Worm (Caenorhabditis elegans) whole organism, L1 larva: ENCODE data around the gene sipa-1.

ENCODE experiments used
- C16A3.4 ChIP-seq: fragments of 150-350 bp; optimal IDR thresholded peaks from 2 replicates; lab custom pipeline; 2014; ENCODE audit warnings: missing biosample characterization, missing genetic modification characterization
- C34B4.2 ChIP-seq: sonication (generic microtip); optimal IDR thresholded peaks from 2 replicates; lab custom pipeline; 2017; ENCODE audit warnings: mild to moderate bottlenecking, missing genetic modification characterization, missing compliant biosample characterization
- alr-1 ChIP-seq: fragments of 200-800 bp; sonication (Bioruptor generic); optimal IDR thresholded peaks from 2 replicates; lab custom pipeline; 2018; ENCODE audit warnings: borderline replicate concordance, mild to moderate bottlenecking, missing genetic modification characterization, missing compliant biosample characterization
- aly-2 ChIP-seq: fragments of 150-350 bp; optimal IDR thresholded peaks from 2 replicates; lab custom pipeline; 2014; ENCODE audit warnings: missing biosample characterization, missing genetic modification characterization
- ama-1 ChIP-seq: fragments of 150-350 bp; optimal IDR thresholded peaks from 2 replicates; lab custom pipeline; 2014
- blmp-1 ChIP-seq: fragments of 150-350 bp; optimal IDR thresholded peaks from 2 replicates; lab custom pipeline; 2014; ENCODE audit warnings: missing biosample characterization, missing genetic modification characterization
- dsc-1 ChIP-seq: sonication (generic microtip); optimal IDR thresholded peaks from 2 replicates; lab custom pipeline; 2016; ENCODE audit warnings: mild to moderate bottlenecking, missing genetic modification characterization, missing compliant biosample characterization
- efl-1 ChIP-seq, 4 experiments: fragments of 150-350 bp; optimal IDR thresholded peaks in 3 of 4; peaks in 1 of 4; 1 replicate in 1 of 4; 2 replicates in 3 of 4; lab custom pipeline; 2014; ENCODE audit warnings: missing biosample characterization in 2 of 4, missing genetic modification characterization in 2 of 4, missing genetic modification reagents in 2 of 4
- elt-2 ChIP-seq: sonication (generic microtip); optimal IDR thresholded peaks from 2 replicates; lab custom pipeline; 2016; ENCODE audit warnings: missing genetic modification characterization, mild to moderate bottlenecking, inconsistent platforms, missing compliant biosample characterization, missing genetic modification reagents
- elt-3 ChIP-seq, 6 experiments: fragments of 150-350 bp in 1 of 6; sonication (generic microtip); optimal IDR thresholded peaks; 2 replicates each; lab custom pipeline; 2017 to 2018; ENCODE audit warnings: missing biosample characterization in 6 of 6, missing genetic modification characterization in 6 of 6, inconsistent platforms in 1 of 6
- fkh-10 ChIP-seq: sonication (generic microtip); optimal IDR thresholded peaks from 2 replicates; lab custom pipeline; 2017; ENCODE audit warnings: missing biosample characterization, missing genetic modification reagents, missing genetic modification characterization
- fos-1 ChIP-seq: fragments of 150-350 bp; optimal IDR thresholded peaks from 2 replicates; lab custom pipeline; 2014; ENCODE audit warnings: missing biosample characterization, missing genetic modification characterization
- hpl-2 ChIP-seq: fragments of 150-350 bp; optimal IDR thresholded peaks from 2 replicates; lab custom pipeline; 2014; ENCODE audit warnings: missing biosample characterization, missing genetic modification reagents, missing genetic modification characterization
- lin-14 ChIP-seq: fragments of 200-800 bp; sonication (Bioruptor generic); optimal IDR thresholded peaks from 2 replicates; lab custom pipeline; 2018; ENCODE audit warnings: mild to moderate bottlenecking, missing genetic modification characterization, moderate library complexity, missing compliant biosample characterization
- lin-35 ChIP-seq, 2 experiments: fragments of 150-350 bp; optimal IDR thresholded peaks; 2 replicates each; lab custom pipeline; 2014; ENCODE audit warnings: missing biosample characterization in 2 of 2, missing genetic modification characterization in 2 of 2, missing genetic modification reagents in 2 of 2
- lin-39 ChIP-seq: fragments of 150-350 bp; optimal IDR thresholded peaks from 2 replicates; lab custom pipeline; 2014; ENCODE audit warnings: missing biosample characterization, missing genetic modification reagents, missing genetic modification characterization
- lsy-2 ChIP-seq, 2 experiments: fragments of 150-350 bp; optimal IDR thresholded peaks; 2 replicates each; lab custom pipeline; 2014; ENCODE audit warnings: missing biosample characterization in 2 of 2, missing genetic modification characterization in 2 of 2
- mab-9 ChIP-seq: fragments of 200-800 bp; sonication (Bioruptor generic); IDR thresholded peaks from 2 replicates; pipeline ENCODE4 v1.3.6; 2022; ENCODE audit warnings: missing genetic modification reagents, missing genetic modification characterization, missing compliant biosample characterization
- nhr-11 ChIP-seq: fragments of 150-350 bp; optimal IDR thresholded peaks from 2 replicates; lab custom pipeline; 2014; ENCODE audit warnings: missing biosample characterization, missing genetic modification characterization
- nhr-12 ChIP-seq: sonication (generic microtip); optimal IDR thresholded peaks from 2 replicates; lab custom pipeline; 2017; ENCODE audit warnings: missing biosample characterization, missing genetic modification characterization
- nhr-19 ChIP-seq: fragments of 200-800 bp; sonication (Bioruptor generic); conservative IDR thresholded peaks from 2 replicates; pipeline ENCODE4 v1.3.6; 2022; ENCODE audit warnings: missing genetic modification characterization, missing compliant biosample characterization
- nhr-20 ChIP-seq: sonication (generic microtip); optimal IDR thresholded peaks from 2 replicates; lab custom pipeline; 2016; ENCODE audit warnings: mild to moderate bottlenecking, missing genetic modification characterization, missing compliant biosample characterization
- nhr-28 ChIP-seq: fragments of 150-350 bp; optimal IDR thresholded peaks from 2 replicates; lab custom pipeline; 2014; ENCODE audit warnings: missing biosample characterization, missing genetic modification characterization
- nhr-47 ChIP-seq: sonication (generic microtip); optimal IDR thresholded peaks from 2 replicates; lab custom pipeline; 2016; ENCODE audit warnings: mild to moderate bottlenecking, missing genetic modification characterization, moderate library complexity, missing compliant biosample characterization
- nhr-76 ChIP-seq: sonication (generic microtip); optimal IDR thresholded peaks from 2 replicates; lab custom pipeline; 2017; ENCODE audit warnings: missing biosample characterization, missing genetic modification characterization
- nhr-77 ChIP-seq: fragments of 150-350 bp; optimal IDR thresholded peaks from 2 replicates; lab custom pipeline; 2014; ENCODE audit warnings: missing biosample characterization, missing genetic modification characterization
- nhr-84 ChIP-seq: sonication (generic microtip); optimal IDR thresholded peaks from 2 replicates; lab custom pipeline; 2017; ENCODE audit warnings: missing biosample characterization, missing genetic modification characterization
- nhr-90 ChIP-seq: sonication (generic microtip); optimal IDR thresholded peaks from 2 replicates; lab custom pipeline; 2016; ENCODE audit warnings: mild to moderate bottlenecking, missing genetic modification characterization, missing compliant biosample characterization; ENCODE audit not compliant: poor library complexity
- pax-3 ChIP-seq: fragments of 200-800 bp; sonication (Bioruptor generic); optimal IDR thresholded peaks from 2 replicates; lab custom pipeline; 2018; ENCODE audit warnings: mild to moderate bottlenecking, missing genetic modification characterization, moderate library complexity, missing compliant biosample characterization
- pqm-1 ChIP-seq: sonication (generic microtip); optimal IDR thresholded peaks from 3 replicates; lab custom pipeline; 2017; ENCODE audit warnings: missing biosample characterization, missing genetic modification characterization
- skn-1 ChIP-seq: fragments of 150-350 bp; optimal IDR thresholded peaks from 2 replicates; lab custom pipeline; 2014; ENCODE audit warnings: missing biosample characterization, missing genetic modification characterization
- sptf-1 ChIP-seq: fragments of 150-350 bp; optimal IDR thresholded peaks from 2 replicates; lab custom pipeline; 2014; ENCODE audit warnings: missing biosample characterization, missing genetic modification characterization
- sup-37 ChIP-seq: fragments of 200-800 bp; sonication (Bioruptor generic); optimal IDR thresholded peaks from 2 replicates; lab custom pipeline; 2018; ENCODE audit warnings: mild to moderate bottlenecking, missing genetic modification characterization, missing compliant biosample characterization
- tbx-2 ChIP-seq: sonication (generic microtip); optimal IDR thresholded peaks from 2 replicates; lab custom pipeline; 2016; ENCODE audit warnings: missing genetic modification characterization, missing compliant biosample characterization
- unc-62 ChIP-seq: fragments of 150-350 bp; optimal IDR thresholded peaks from 2 replicates; lab custom pipeline; 2014; ENCODE audit warnings: missing biosample characterization, missing genetic modification reagents, missing genetic modification characterization
- zip-4 ChIP-seq: fragments of 200-800 bp; sonication (Bioruptor generic); optimal IDR thresholded peaks from 2 replicates; lab custom pipeline; 2018; ENCODE audit warnings: mild to moderate bottlenecking, missing genetic modification characterization, moderate library complexity, missing compliant biosample characterization
- ztf-4 ChIP-seq: fragments of 150-350 bp; optimal IDR thresholded peaks from 2 replicates; lab custom pipeline; 2014; ENCODE audit warnings: missing biosample characterization, missing genetic modification characterization

The sipa-1 gene

ce11 chrV:11631128-11631527, 6.0 kb downstream of the sipa-1 start:
- TF ChIP-seq lin-14, result peak; percentile 18
- TF ChIP-seq C16A3.4 (tag; lab: Kevin White, UChicago), result no peak
- TF ChIP-seq dsc-1 (tag; lab: Kevin White, UChicago), result peak; percentile 34

ce11 chrV:11629222-11630026, 7.7 kb downstream of the sipa-1 start, which contains the start of gene F35B12.10:
TSS of gene F35B12.10 (minus strand) at chrV:11629272.
- no peak for TF ChIP-seq fos-1
- no peak for TF ChIP-seq nhr-84 (tag; lab: Kevin White, UChicago)
- TF ChIP-seq C34B4.2 (tag; lab: Kevin White, UChicago), result no peak
- no peak for TF ChIP-seq nhr-76 (tag; lab: Kevin White, UChicago)
- TF ChIP-seq blmp-1 (tag; lab: Kevin White, UChicago), result no peak
- TF ChIP-seq mab-9, result no peak
- no peak for TF ChIP-seq efl-1 (optimal IDR thresholded peaks at IDR 0.05; lab: Kevin White, UChicago)
- TF ChIP-seq efl-1 (GFP tag; optimal IDR thresholded peaks at IDR 0.05 in 1 of 2; lab: Kevin White, UChicago), result peak in 1 of 2 experiments; percentile 1
- no peak for TF ChIP-seq pax-3 (tag; lab: Kevin White, UChicago)
- TF ChIP-seq skn-1 (tag; lab: Kevin White, UChicago), result no peak
- peak; percentile 1 for TF ChIP-seq nhr-90 (tag; lab: Kevin White, UChicago)
- peak; percentile 69 for TF ChIP-seq elt-2
- no peak for TF ChIP-seq lsy-2 (tag; optimal IDR thresholded peaks at IDR 0.05; lab: Kevin White, UChicago)

- TF ChIP-seq nhr-77 (tag; lab: Kevin White, UChicago) (no peak), lin-35 (GFP tag; optimal IDR thresholded peaks at IDR 0.05; lab: Kevin White, UChicago) (peak in 1 of 2 experiments; percentile 12), hpl-2 (no peak), lin-39 (tag; lab: Kevin White, UChicago) (no peak), nhr-19 (GFP tag; lab: Robert Waterston, UW) (no peak)
Measured at ce11 chrV:11627837-11628236, 9.3 kb downstream of the sipa-1 start.

ce11 chrV:11624954-11625353, 12.1 kb downstream of the sipa-1 start:
- TF ChIP-seq dsc-1 (tag; lab: Kevin White, UChicago) (peak; percentile 95), lin-14 (no peak), nhr-47 (tag; lab: Kevin White, UChicago) (peak; percentile 19)

- TF ChIP-seq lin-14 (peak; percentile 33), sup-37 (GFP tag; lab: Kevin White, UChicago) (no peak)
Measured at ce11 chrV:11621276-11621675, 15.8 kb downstream of the sipa-1 start.

ce11 chrV:11620081-11620480, 17.0 kb downstream of the sipa-1 start:
- TF ChIP-seq nhr-19 (GFP tag; lab: Robert Waterston, UW) (no peak), lin-14 (peak; percentile 1), nhr-28 (tag; lab: Kevin White, UChicago) (no peak), mab-9 (0 out of 2 replicates have a peak, but pooled peaks have one; percentile 14), elt-2 (no peak), unc-62 (GFP tag; lab: Kevin White, UChicago) (no peak)

ce11 chrV:11618173-11618572, 18.9 kb downstream of the sipa-1 start, which contains the start of gene glb-15:
TSS of gene glb-15 (minus strand) at chrV:11618273.
- TF ChIP-seq nhr-20 (tag; lab: Kevin White, UChicago) (no peak), zip-4 (GFP tag; lab: Kevin White, UChicago) (no peak), pqm-1 (tag; lab: Kevin White, UChicago) (no peak), ztf-4 (tag; lab: Kevin White, UChicago) (no peak), ama-1 (lab: Kevin White, UChicago) (no peak), lin-35 (GFP tag; optimal IDR thresholded peaks at IDR 0.05; lab: Kevin White, UChicago) (no peak), elt-3 (tag; optimal IDR thresholded peaks at IDR 0.05; lab: Kevin White, UChicago) (no peak), nhr-11 (tag; lab: Kevin White, UChicago) (no peak), sptf-1 (no peak), nhr-19 (GFP tag; lab: Robert Waterston, UW) (no peak), aly-2 (tag; lab: Kevin White, UChicago) (no peak), skn-1 (tag; lab: Kevin White, UChicago) (no peak), elt-2 (no peak), sup-37 (GFP tag; lab: Kevin White, UChicago) (no peak), alr-1 (tag; lab: Kevin White, UChicago) (no peak), tbx-2 (tag; lab: Kevin White, UChicago) (no peak), fos-1 (no peak), pax-3 (tag; lab: Kevin White, UChicago) (no peak), nhr-12 (tag; lab: Kevin White, UChicago) (no peak), fkh-10 (GFP tag; lab: Kevin White, UChicago) (no peak)
- TF ChIP-seq, all 84 proteins: peak for 0
